Worm (Caenorhabditis elegans): ENCODE data around the gene bath-42.

DNA sequence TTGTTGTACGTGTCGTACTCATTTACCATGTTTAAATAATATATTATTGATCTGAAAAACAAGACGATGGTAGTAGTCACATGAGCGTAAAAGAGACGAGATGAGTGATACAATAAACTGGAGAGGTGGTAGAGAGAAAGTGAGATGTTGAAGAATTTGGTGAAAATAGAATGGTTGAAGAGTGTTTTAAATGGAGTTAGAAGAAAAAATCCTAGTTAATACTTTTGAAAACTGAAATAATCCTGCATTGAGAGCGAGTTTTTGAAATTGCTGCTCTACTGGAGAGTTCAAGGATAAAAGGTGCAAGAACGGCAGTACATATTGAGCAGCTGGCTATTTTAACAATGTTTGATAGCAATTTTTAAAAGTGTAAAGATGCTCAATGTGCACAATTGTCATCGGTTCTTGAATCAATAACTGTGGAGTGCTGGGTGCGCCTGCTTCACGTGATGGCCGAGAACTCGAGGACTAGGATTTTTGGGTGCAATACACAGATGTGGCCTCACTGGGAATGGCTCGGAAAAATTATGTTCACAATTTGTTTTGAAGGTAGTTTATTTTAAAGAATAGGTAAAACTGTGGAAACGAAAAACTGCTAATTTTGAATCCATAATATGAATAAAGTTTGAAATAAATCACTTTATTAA is 4.9 kb downstream of the bath-42 start, which contains the start of gene atg-13:
- TF ChIP-seq ceh-82 (tag; optimal IDR thresholded peaks at IDR 0.05) (no peak), lin-39 (tag; optimal IDR thresholded peaks at IDR 0.05) (no peak), nhr-25 (tag; optimal IDR thresholded peaks at IDR 0.05) (no peak), zag-1 (tag; optimal IDR thresholded peaks at IDR 0.05) (no peak), ztf-11 (tag; optimal IDR thresholded peaks at IDR 0.05) (no peak), fos-1 (tag; optimal IDR thresholded peaks at IDR 0.05) (peak; percentile 1), unc-62 (GFP tag; optimal IDR thresholded peaks at IDR 0.05) (no peak), dmd-4 (tag; optimal IDR thresholded peaks at IDR 0.05) (no peak), nhr-10 (tag; optimal IDR thresholded peaks at IDR 0.05) (no peak), elt-3 (tag; optimal IDR thresholded peaks at IDR 0.05) (no peak)
